Fruit fly (Drosophila melanogaster) whole organism, wandering third instar larva: ENCODE results near the gene cyr.
A peak's percentile ranks its signal among the peaks of the same experiment; 100 is the strongest.

Source experiments
- CG32264 ChIP-seq: fragments of 200-800 bp; sonication (Bioruptor generic); optimal IDR thresholded peaks from 2 replicates; lab custom pipeline; 2016; ENCODE audit warnings: missing biosample characterization, missing genetic modification characterization
- CG9705 ChIP-seq: fragments of 200-800 bp; sonication (Bioruptor generic); optimal IDR thresholded peaks from 2 replicates; lab custom pipeline; 2018; ENCODE audit warnings: missing biosample characterization, mild to moderate bottlenecking, missing genetic modification characterization
- Dfd ChIP-seq: fragments of >200 bp; optimal IDR thresholded peaks from 2 replicates; lab custom pipeline; 2017; ENCODE audit warnings: missing biosample characterization, missing genetic modification characterization
- Dif ChIP-seq: fragments of 200-275, 200-300 bp; sonication (Bioruptor generic); optimal IDR thresholded peaks from 2 replicates; lab custom pipeline; 2018; ENCODE audit warnings: missing biosample characterization, missing genetic modification characterization; ENCODE audit not compliant: partially characterized antibody
- GATAd ChIP-seq: sonication (Bioruptor generic); optimal IDR thresholded peaks from 2 replicates; lab custom pipeline; 2016; ENCODE audit warnings: missing biosample characterization, missing genetic modification characterization
- HLH106 ChIP-seq: fragments of 200-800 bp; optimal IDR thresholded peaks from 3 replicates; lab custom pipeline; 2019; ENCODE audit warnings: missing biosample characterization, mild to moderate bottlenecking, missing genetic modification characterization, moderate library complexity
- Hnf4 ChIP-seq: fragments of 200-800 bp; sonication (Bioruptor generic); optimal IDR thresholded peaks from 2 replicates; lab custom pipeline; 2016; ENCODE audit warnings: missing biosample characterization, mild to moderate bottlenecking, missing genetic modification characterization
- Hr78 ChIP-seq: fragments of >200 bp; optimal IDR thresholded peaks from 2 replicates; lab custom pipeline; 2017; ENCODE audit warnings: missing biosample characterization, missing genetic modification characterization
- Jra ChIP-seq: sonication (Bioruptor generic); optimal IDR thresholded peaks from 2 replicates; lab custom pipeline; 2016; ENCODE audit warnings: missing biosample characterization, missing genetic modification characterization
- Mio ChIP-seq: sonication (Bioruptor generic); optimal IDR thresholded peaks from 2 replicates; lab custom pipeline; 2016; ENCODE audit warnings: missing biosample characterization, missing genetic modification characterization
- Myc ChIP-seq: fragments of >200 bp; optimal IDR thresholded peaks from 2 replicates; lab custom pipeline; 2017
- N ChIP-seq: fragments of >200 bp; optimal IDR thresholded peaks from 2 replicates; lab custom pipeline; 2018; ENCODE audit warnings: missing biosample characterization, missing external identifiers, missing genetic modification characterization
- OdsH ChIP-seq: fragments of 200-800 bp; sonication (Bioruptor generic); optimal IDR thresholded peaks from 2 replicates; lab custom pipeline; 2016; ENCODE audit warnings: missing biosample characterization, mild to moderate bottlenecking, missing genetic modification characterization
- Rel ChIP-seq, 2 experiments: fragments of 200-800 bp; sonication (Bioruptor generic) in 1 of 2; optimal IDR thresholded peaks; 2 replicates in 1 of 2; 3 replicates in 1 of 2; lab custom pipeline; 2016 to 2019; ENCODE audit warnings: mild to moderate bottlenecking in 2 of 2, missing biosample characterization in 2 of 2, missing genetic modification characterization in 2 of 2, moderate library complexity in 1 of 2
- Sp1 ChIP-seq: fragments of 200-800 bp; sonication (Bioruptor generic); optimal IDR thresholded peaks from 3 replicates; lab custom pipeline; 2019; ENCODE audit warnings: missing biosample characterization, mild to moderate bottlenecking, missing genetic modification characterization, moderate library complexity
- Vsx2 ChIP-seq: fragments of 200-300, 225-300 bp; sonication (Bioruptor generic); optimal IDR thresholded peaks from 2 replicates; lab custom pipeline; 2018; ENCODE audit warnings: missing biosample characterization, missing genetic modification characterization; ENCODE audit not compliant: partially characterized antibody
- br ChIP-seq: fragments of 200-800 bp; sonication (Bioruptor generic); optimal IDR thresholded peaks from 2 replicates; lab custom pipeline; 2016; ENCODE audit warnings: missing biosample characterization, missing genetic modification characterization
- brk ChIP-seq: fragments of 200-800 bp; sonication (Bioruptor generic); optimal IDR thresholded peaks from 2 replicates; lab custom pipeline; 2016; ENCODE audit warnings: missing biosample characterization, mild to moderate bottlenecking, missing genetic modification characterization
- dl ChIP-seq, 2 experiments: fragments of 175-275, 200-275 bp in 1 of 2; fragments of 200-275 bp in 1 of 2; sonication (Bioruptor generic); optimal IDR thresholded peaks; lab custom pipeline; 2018; ENCODE audit warnings: mild to moderate bottlenecking in 2 of 2, missing biosample characterization in 2 of 2, missing genetic modification characterization in 2 of 2, moderate library complexity in 2 of 2; ENCODE audit not compliant: partially characterized antibody in 2 of 2, insufficient read depth in 1 of 2
- dmrt93B ChIP-seq: fragments of 200-800 bp; sonication (Bioruptor generic); optimal IDR thresholded peaks from 2 replicates; lab custom pipeline; 2018; ENCODE audit warnings: missing biosample characterization, mild to moderate bottlenecking, missing genetic modification characterization
- dsf ChIP-seq: sonication (Bioruptor generic); optimal IDR thresholded peaks from 2 replicates; lab custom pipeline; 2016; ENCODE audit warnings: missing biosample characterization, missing genetic modification characterization, borderline replicate concordance
- ey ChIP-seq: fragments of 200-800 bp; sonication (Bioruptor generic); optimal IDR thresholded peaks from 2 replicates; lab custom pipeline; 2016; ENCODE audit warnings: missing biosample characterization, missing genetic modification characterization
- foxo ChIP-seq, 2 experiments: fragments of 200-800 bp; sonication (Bioruptor generic); optimal IDR thresholded peaks; 2 replicates in 1 of 2; 3 replicates in 1 of 2; lab custom pipeline; 2016 to 2017; ENCODE audit warnings: missing biosample characterization in 2 of 2, missing genetic modification characterization in 2 of 2
- fru ChIP-seq: fragments of 200-800 bp; sonication (Bioruptor generic); optimal IDR thresholded peaks from 3 replicates; lab custom pipeline; 2016; ENCODE audit warnings: missing biosample characterization, mild to moderate bottlenecking, missing genetic modification characterization
- h ChIP-seq: fragments of 200-800 bp; sonication (Bioruptor generic); optimal IDR thresholded peaks from 3 replicates; lab custom pipeline; 2016; ENCODE audit warnings: missing biosample characterization, mild to moderate bottlenecking, missing genetic modification characterization
- jim ChIP-seq: fragments of 175-275, 200-325 bp; sonication (Bioruptor generic); optimal IDR thresholded peaks from 2 replicates; lab custom pipeline; 2016; ENCODE audit warnings: missing biosample characterization, mild to moderate bottlenecking, missing genetic modification characterization
- lola ChIP-seq: fragments of >200 bp; optimal IDR thresholded peaks from 2 replicates; lab custom pipeline; 2017; ENCODE audit warnings: missing biosample characterization, missing genetic modification characterization
- pan ChIP-seq: fragments of >200 bp; optimal IDR thresholded peaks from 2 replicates; lab custom pipeline; 2017
- psq ChIP-seq: fragments of 200-800 bp; sonication (Bioruptor generic); optimal IDR thresholded peaks from 3 replicates; lab custom pipeline; 2017; ENCODE audit warnings: missing biosample characterization, mild to moderate bottlenecking, missing genetic modification characterization, moderate library complexity
- rgr ChIP-seq: fragments of 200-800 bp; sonication (Bioruptor generic); optimal IDR thresholded peaks from 3 replicates; lab custom pipeline; 2016; ENCODE audit warnings: missing biosample characterization, mild to moderate bottlenecking, missing genetic modification characterization
- sage ChIP-seq: fragments of 200-800 bp; sonication (Bioruptor generic); optimal IDR thresholded peaks from 2 replicates; lab custom pipeline; 2016; ENCODE audit warnings: missing biosample characterization, mild to moderate bottlenecking, missing genetic modification characterization
- sv ChIP-seq: fragments of 200-800 bp; sonication (Bioruptor generic); optimal IDR thresholded peaks from 3 replicates; lab custom pipeline; 2016; ENCODE audit warnings: missing biosample characterization, missing genetic modification characterization
- tai ChIP-seq: sonication (Bioruptor generic); optimal IDR thresholded peaks from 2 replicates; lab custom pipeline; 2016; ENCODE audit warnings: missing biosample characterization, missing genetic modification characterization
- usp ChIP-seq: fragments of >200 bp; optimal IDR thresholded peaks from 2 replicates; lab custom pipeline; 2017; ENCODE audit warnings: missing biosample characterization, missing genetic modification characterization
- woc ChIP-seq: sonication (Bioruptor generic); optimal IDR thresholded peaks from 2 replicates; lab custom pipeline; 2016; ENCODE audit warnings: missing biosample characterization, mild to moderate bottlenecking, missing genetic modification characterization

The cyr gene

dm6 chrX:8110984-8111383 lies 24.5 kb downstream of the cyr start:
- no peak for TF ChIP-seq Rel (GFP tag; optimal IDR thresholded peaks at IDR 0.05; lab: Kevin White, UChicago)
- TF ChIP-seq Rel (tag; optimal IDR thresholded peaks at IDR 0.05; lab: Kevin White, UChicago): peak; percentile 62
- TF ChIP-seq Vsx2 (GFP tag; lab: Kevin White, UChicago): no peak
- TF ChIP-seq GATAd: no peak

dm6 chrX:8107936-8108335 lies 27.6 kb downstream of the cyr start:
- TF ChIP-seq sv (GFP tag; lab: Kevin White, UChicago) (no peak), Mio (GFP tag; lab: Kevin White, UChicago) (no peak), Dfd (GFP tag; lab: Kevin White, UChicago) (no peak), woc (no peak), foxo (GFP tag; optimal IDR thresholded peaks at IDR 0.05; lab: Kevin White, UChicago) (no peak), br (no peak), OdsH (GFP tag; lab: Kevin White, UChicago) (no peak), lola (GFP tag; lab: Kevin White, UChicago) (no peak), Sp1 (GFP tag; lab: Kevin White, UChicago) (no peak), psq (GFP tag; lab: Kevin White, UChicago) (no peak), Vsx2 (GFP tag; lab: Kevin White, UChicago) (no peak), dmrt93B (no peak), Hnf4 (no peak), Dif (GFP tag; lab: Kevin White, UChicago) (no peak), CG9705 (GFP tag; lab: Kevin White, UChicago) (no peak), dsf (GFP tag; lab: Kevin White, UChicago) (no peak), Myc (lab: Kevin White, UChicago) (no peak)

- TF ChIP-seq h (GFP tag; lab: Kevin White, UChicago): peak; percentile 12
- TF ChIP-seq usp (GFP tag; lab: Kevin White, UChicago): no peak
- TF ChIP-seq pan (lab: Kevin White, UChicago): no peak
- no peak for TF ChIP-seq jim (GFP tag; lab: Kevin White, UChicago)
- TF ChIP-seq Myc (lab: Kevin White, UChicago): no peak
- no peak for TF ChIP-seq CG32264 (GFP tag; lab: Kevin White, UChicago)
- TF ChIP-seq HLH106 (tag; lab: Kevin White, UChicago): no peak
- no peak for TF ChIP-seq dl (GFP tag; optimal IDR thresholded peaks at IDR 0.05; lab: Kevin White, UChicago; ENCODE audit: insufficient read depth in 1 of 2, partially characterized antibody in 2 of 2)
- TF ChIP-seq foxo (GFP tag; optimal IDR thresholded peaks at IDR 0.05; lab: Kevin White, UChicago): no peak
- no peak for TF ChIP-seq Vsx2 (GFP tag; lab: Kevin White, UChicago)
- TF ChIP-seq fru (GFP tag; lab: Kevin White, UChicago): peak; percentile 23
- no peak for TF ChIP-seq dmrt93B
- no peak for TF ChIP-seq ey (GFP tag; lab: Kevin White, UChicago)
- TF ChIP-seq Rel (GFP tag; optimal IDR thresholded peaks at IDR 0.05; lab: Kevin White, UChicago): no peak
- peak; percentile 61 for TF ChIP-seq Rel (tag; optimal IDR thresholded peaks at IDR 0.05; lab: Kevin White, UChicago)
Measured at dm6 chrX:8106281-8107050, 29.0 kb downstream of the cyr start.

dm6 chrX:8101479-8102198 lies 33.9 kb downstream of the cyr start, which contains the start of gene CG2258:
TSS of gene CG2258 (minus strand) at chrX:8102095.
- TF ChIP-seq woc: peak; percentile 69
- TF ChIP-seq Sp1 (GFP tag; lab: Kevin White, UChicago): peak; percentile 75
- peak; percentile 46 for TF ChIP-seq dmrt93B
- no peak for TF ChIP-seq Mio (GFP tag; lab: Kevin White, UChicago)
- TF ChIP-seq Dif (GFP tag; lab: Kevin White, UChicago): no peak
- TF ChIP-seq rgr (GFP tag; lab: Kevin White, UChicago): peak; percentile 84
- TF ChIP-seq foxo (GFP tag; optimal IDR thresholded peaks at IDR 0.05; lab: Kevin White, UChicago): peak in 1 of 2 experiments; percentile 65
- TF ChIP-seq h (GFP tag; lab: Kevin White, UChicago): peak; percentile 83
- no peak for TF ChIP-seq brk
- TF ChIP-seq tai (GFP tag; lab: Kevin White, UChicago): no peak
- no peak for TF ChIP-seq Hr78 (GFP tag; lab: Kevin White, UChicago)
- no peak for TF ChIP-seq dl (GFP tag; optimal IDR thresholded peaks at IDR 0.05; lab: Kevin White, UChicago; ENCODE audit: insufficient read depth in 1 of 2, partially characterized antibody in 2 of 2)
- TF ChIP-seq sage (GFP tag; lab: Kevin White, UChicago): peak; percentile 39
- no peak for TF ChIP-seq Myc (lab: Kevin White, UChicago)
- TF ChIP-seq pan (lab: Kevin White, UChicago): no peak
- peak; percentile 53 for TF ChIP-seq CG9705 (GFP tag; lab: Kevin White, UChicago)
- no peak for TF ChIP-seq Vsx2 (GFP tag; lab: Kevin White, UChicago)
- peak; percentile 72 for TF ChIP-seq Hnf4
- TF ChIP-seq sv (GFP tag; lab: Kevin White, UChicago): no peak
- TF ChIP-seq Rel (GFP tag; optimal IDR thresholded peaks at IDR 0.05; lab: Kevin White, UChicago): no peak
- TF ChIP-seq Rel (tag; optimal IDR thresholded peaks at IDR 0.05; lab: Kevin White, UChicago): peak; percentile 39
- TF ChIP-seq OdsH (GFP tag; lab: Kevin White, UChicago): peak; percentile 74
- no peak for TF ChIP-seq usp (GFP tag; lab: Kevin White, UChicago)
- no peak for TF ChIP-seq GATAd
- TF ChIP-seq N (GFP tag; lab: Kevin White, UChicago): no peak
- TF ChIP-seq br: peak; percentile 71
- TF ChIP-seq lola (GFP tag; lab: Kevin White, UChicago): no peak
- peak; percentile 37 for TF ChIP-seq Jra (GFP tag; lab: Kevin White, UChicago)
- TF ChIP-seq psq (GFP tag; lab: Kevin White, UChicago): peak; percentile 65
- no peak for TF ChIP-seq jim (GFP tag; lab: Kevin White, UChicago)
- TF ChIP-seq fru (GFP tag; lab: Kevin White, UChicago): peak; percentile 59
- peak; percentile 17 for TF ChIP-seq CG32264 (GFP tag; lab: Kevin White, UChicago)
- peak; percentile 61 for TF ChIP-seq ey (GFP tag; lab: Kevin White, UChicago)
- no peak for TF ChIP-seq Dfd (GFP tag; lab: Kevin White, UChicago)
